Worm (Caenorhabditis elegans) whole organism, young adult: ENCODE results near the gene F32D8.7.

Experiments
- B0019.2 ChIP-seq: fragments of 200-800 bp; sonication (Bioruptor generic); conservative IDR thresholded peaks from 2 replicates; pipeline ENCODE4 v1.3.6; 2022; ENCODE audit warnings: missing genetic modification reagents, missing genetic modification characterization, missing compliant biosample characterization
- B0035.1 ChIP-seq: sonication (generic microtip); optimal IDR thresholded peaks from 2 replicates; lab custom pipeline; 2016; ENCODE audit warnings: missing genetic modification characterization, mild to moderate bottlenecking, missing compliant biosample characterization, missing genotype, missing genetic modification reagents
- B0261.1 ChIP-seq: sonication (generic microtip); optimal IDR thresholded peaks from 2 replicates; lab custom pipeline; 2016; ENCODE audit warnings: mild to moderate bottlenecking, missing genetic modification characterization, moderate library complexity, missing compliant biosample characterization
- B0336.3 ChIP-seq: fragments of 200-800 bp; sonication (Bioruptor generic); IDR thresholded peaks from 2 replicates; pipeline ENCODE4 v1.3.6; 2022; ENCODE audit warnings: missing genetic modification characterization, missing compliant biosample characterization
- D2030.7 ChIP-seq: fragments of 200-800 bp; sonication (Bioruptor generic); IDR thresholded peaks from 2 replicates; pipeline ENCODE4 v1.3.6; 2022; ENCODE audit warnings: missing genetic modification reagents, missing genetic modification characterization, missing compliant biosample characterization
- F22D6.2 ChIP-seq: sonication (generic microtip); optimal IDR thresholded peaks from 2 replicates; lab custom pipeline; 2016; ENCODE audit warnings: mild to moderate bottlenecking, missing genetic modification characterization, missing compliant biosample characterization
- F55B11.4 ChIP-seq: sonication (generic microtip); optimal IDR thresholded peaks from 2 replicates; lab custom pipeline; 2016; ENCODE audit warnings: missing compliant biosample characterization, missing genetic modification characterization, borderline replicate concordance; ENCODE audit not compliant: insufficient read depth
- F57A8.1 ChIP-seq: fragments of 200-800 bp; sonication (Bioruptor generic); optimal IDR thresholded peaks from 2 replicates; lab custom pipeline; 2018; ENCODE audit warnings: mild to moderate bottlenecking, missing genetic modification characterization, moderate library complexity, missing compliant biosample characterization
- T07F8.4 ChIP-seq: sonication (generic microtip); optimal IDR thresholded peaks from 2 replicates; lab custom pipeline; 2016; ENCODE audit warnings: mild to moderate bottlenecking, missing genetic modification characterization, moderate library complexity, missing compliant biosample characterization
- T26A5.8 ChIP-seq: sonication (generic microtip); optimal IDR thresholded peaks from 2 replicates; lab custom pipeline; 2016; ENCODE audit warnings: missing genetic modification characterization, missing compliant biosample characterization
- Y53G8AR.9 ChIP-seq: fragments of 200-800 bp; sonication (Bioruptor generic); conservative IDR thresholded peaks from 2 replicates; pipeline ENCODE4 v1.3.6; 2022; ENCODE audit warnings: missing genetic modification reagents, missing genetic modification characterization, missing compliant biosample characterization
- attf-3 ChIP-seq: fragments of 200-800 bp; sonication (Bioruptor generic); conservative IDR thresholded peaks from 2 replicates; pipeline ENCODE4 v1.3.6; 2022; ENCODE audit warnings: missing genetic modification reagents, missing genetic modification characterization, missing compliant biosample characterization
- attf-5 ChIP-seq: fragments of 200-800 bp; sonication (Bioruptor generic); optimal IDR thresholded peaks from 2 replicates; lab custom pipeline; 2018; ENCODE audit warnings: mild to moderate bottlenecking, missing genetic modification characterization, missing compliant biosample characterization
- attf-6 ChIP-seq: fragments of 200-800 bp; sonication (Bioruptor generic); IDR thresholded peaks from 2 replicates; pipeline ENCODE4 v1.3.6; 2022; ENCODE audit warnings: missing genetic modification reagents, missing genetic modification characterization, missing compliant biosample characterization
- bed-1 ChIP-seq: fragments of 200-800 bp; sonication (Bioruptor generic); IDR thresholded peaks from 2 replicates; pipeline ENCODE4 v1.3.6; 2022; ENCODE audit warnings: missing genetic modification reagents, missing genetic modification characterization, missing compliant biosample characterization
- cebp-2 ChIP-seq: fragments of 200-800 bp; sonication (Bioruptor generic); IDR thresholded peaks from 2 replicates; pipeline ENCODE4 v1.3.6; 2022; ENCODE audit warnings: missing genetic modification characterization, missing compliant biosample characterization
- ceh-27 ChIP-seq: fragments of 200-800 bp; sonication (Bioruptor generic); optimal IDR thresholded peaks from 2 replicates; lab custom pipeline; 2018; ENCODE audit warnings: mild to moderate bottlenecking, missing genetic modification characterization, moderate library complexity, missing compliant biosample characterization
- ceh-40 ChIP-seq: fragments of 200-800 bp; sonication (Bioruptor generic); IDR thresholded peaks from 2 replicates; pipeline ENCODE4 v1.3.6; 2022; ENCODE audit warnings: missing genetic modification characterization, missing compliant biosample characterization
- ceh-79 ChIP-seq: sonication (generic microtip); optimal IDR thresholded peaks from 2 replicates; lab custom pipeline; 2017; ENCODE audit warnings: mild to moderate bottlenecking, missing genetic modification characterization, missing compliant biosample characterization
- dpff-1 ChIP-seq: sonication (generic microtip); optimal IDR thresholded peaks from 2 replicates; lab custom pipeline; 2017; ENCODE audit warnings: mild to moderate bottlenecking, missing genetic modification characterization, missing compliant biosample characterization
- dpl-1 ChIP-seq: fragments of 150-350 bp; optimal IDR thresholded peaks from 2 replicates; lab custom pipeline; 2014; ENCODE audit warnings: missing biosample characterization, missing genetic modification reagents, missing genetic modification characterization
- efl-1 ChIP-seq: fragments of 150-350 bp; optimal IDR thresholded peaks from 2 replicates; lab custom pipeline; 2014; ENCODE audit warnings: missing biosample characterization, missing genetic modification reagents, missing genetic modification characterization
- egl-44 ChIP-seq: fragments of 200-800 bp; sonication (Bioruptor generic); IDR thresholded peaks from 2 replicates; pipeline ENCODE4 v1.3.6; 2022; ENCODE audit warnings: missing genetic modification reagents, missing genetic modification characterization, missing compliant biosample characterization
- egrh-3 ChIP-seq: fragments of 200-800 bp; sonication (Bioruptor generic); IDR thresholded peaks from 2 replicates; pipeline ENCODE4 v1.3.6; 2022; ENCODE audit warnings: missing genetic modification reagents, missing genetic modification characterization, missing compliant biosample characterization
- ets-4 ChIP-seq: fragments of 200-800 bp; sonication (Bioruptor generic); optimal IDR thresholded peaks from 2 replicates; lab custom pipeline; 2018; ENCODE audit warnings: mild to moderate bottlenecking, missing genetic modification characterization, missing compliant biosample characterization
- him-1 ChIP-seq: sonication (generic microtip); optimal IDR thresholded peaks from 2 replicates; lab custom pipeline; 2016; ENCODE audit warnings: missing genotype, missing genetic modification reagents, missing genetic modification characterization, missing compliant biosample characterization
- hlh-12 ChIP-seq: sonication (generic microtip); optimal IDR thresholded peaks from 2 replicates; lab custom pipeline; 2016; ENCODE audit warnings: missing genetic modification characterization, missing compliant biosample characterization
- lag-1 ChIP-seq: fragments of 200-800 bp; sonication (Bioruptor generic); IDR thresholded peaks from 2 replicates; pipeline ENCODE4 v1.3.6; 2022; ENCODE audit warnings: missing genetic modification reagents, missing genetic modification characterization, missing compliant biosample characterization
- lin-40 ChIP-seq: sonication (generic microtip); optimal IDR thresholded peaks from 2 replicates; lab custom pipeline; 2016; ENCODE audit warnings: missing genetic modification characterization, mild to moderate bottlenecking, missing compliant biosample characterization, missing genotype, missing genetic modification reagents
- lin-54 ChIP-seq: fragments of 200-800 bp; sonication (Bioruptor generic); optimal IDR thresholded peaks from 2 replicates; lab custom pipeline; 2018; ENCODE audit warnings: mild to moderate bottlenecking, missing genetic modification characterization, missing compliant biosample characterization
- madf-6 ChIP-seq: fragments of 200-800 bp; sonication (Bioruptor generic); IDR thresholded peaks from 2 replicates; pipeline ENCODE4 v1.3.6; 2022; ENCODE audit warnings: missing genetic modification reagents, missing genetic modification characterization, missing compliant biosample characterization
- madf-8 ChIP-seq: fragments of 200-800 bp; sonication (Bioruptor generic); conservative IDR thresholded peaks from 2 replicates; pipeline ENCODE4 v1.3.6; 2022; ENCODE audit warnings: missing genetic modification reagents, missing genetic modification characterization, missing compliant biosample characterization
- mes-4 ChIP-seq: sonication (generic microtip); optimal IDR thresholded peaks from 2 replicates; lab custom pipeline; 2016; ENCODE audit warnings: missing genotype, missing genetic modification characterization, missing compliant biosample characterization
- mxl-1 ChIP-seq: sonication (generic microtip); optimal IDR thresholded peaks from 2 replicates; lab custom pipeline; 2016; ENCODE audit warnings: missing genetic modification characterization, missing compliant biosample characterization
- nfya-2 ChIP-seq: fragments of 200-800 bp; sonication (Bioruptor generic); IDR thresholded peaks from 2 replicates; pipeline ENCODE4 v1.3.6; 2022; ENCODE audit warnings: missing genetic modification reagents, missing genetic modification characterization, missing compliant biosample characterization
- nfyb-1 ChIP-seq: fragments of 200-800 bp; sonication (Bioruptor generic); IDR thresholded peaks from 2 replicates; pipeline ENCODE4 v1.3.6; 2022; ENCODE audit warnings: missing genetic modification reagents, missing genetic modification characterization, missing compliant biosample characterization
- nhr-120 ChIP-seq: fragments of 200-800 bp; sonication (Bioruptor generic); IDR thresholded peaks from 2 replicates; pipeline ENCODE4 v1.3.6; 2022; ENCODE audit warnings: missing genetic modification characterization, missing compliant biosample characterization
- nhr-179 ChIP-seq: sonication (generic microtip); optimal IDR thresholded peaks from 2 replicates; lab custom pipeline; 2016; ENCODE audit warnings: mild to moderate bottlenecking, missing genetic modification characterization, missing compliant biosample characterization
- nhr-80 ChIP-seq: sonication (generic microtip); optimal IDR thresholded peaks from 2 replicates; lab custom pipeline; 2016; ENCODE audit warnings: missing genetic modification characterization, missing compliant biosample characterization
- rcor-1 ChIP-seq: fragments of 200-800 bp; sonication (Bioruptor generic); IDR thresholded peaks from 2 replicates; pipeline ENCODE4 v1.3.6; 2022; ENCODE audit warnings: missing genetic modification reagents, missing genetic modification characterization, missing compliant biosample characterization
- rec-8 ChIP-seq, 2 experiments: sonication (generic microtip); optimal IDR thresholded peaks; 2 replicates each; lab custom pipeline; 2016; ENCODE audit warnings: mild to moderate bottlenecking in 2 of 2, missing genetic modification characterization in 2 of 2, missing genetic modification reagents in 2 of 2, missing genotype in 2 of 2, missing biosample characterization in 1 of 2, missing compliant biosample characterization in 1 of 2, moderate library complexity in 1 of 2
- snpc-1.3 ChIP-seq: sonication (generic microtip); optimal IDR thresholded peaks from 2 replicates; lab custom pipeline; 2017; ENCODE audit warnings: missing genetic modification characterization, mild to moderate bottlenecking, missing compliant biosample characterization, antibody characterized with exemption, moderate library complexity, missing genotype, missing genetic modification reagents; ENCODE audit not compliant: insufficient read depth
- snpc-3.4 ChIP-seq: sonication (generic microtip); optimal IDR thresholded peaks from 2 replicates; lab custom pipeline; 2017; ENCODE audit warnings: missing genetic modification characterization, mild to moderate bottlenecking, missing compliant biosample characterization, antibody characterized with exemption, moderate library complexity, missing genotype, missing genetic modification reagents
- unc-130 ChIP-seq: sonication (generic microtip); optimal IDR thresholded peaks from 2 replicates; lab custom pipeline; 2016; ENCODE audit warnings: missing genetic modification reagents, missing genetic modification characterization, missing compliant biosample characterization
- xnd-1 ChIP-seq: sonication (generic microtip); optimal IDR thresholded peaks from 2 replicates; lab custom pipeline; 2016; ENCODE audit warnings: missing genotype, missing genetic modification reagents, missing genetic modification characterization, missing compliant biosample characterization
- zim-3 ChIP-seq: sonication (generic microtip); optimal IDR thresholded peaks from 2 replicates; lab custom pipeline; 2017; ENCODE audit warnings: mild to moderate bottlenecking, missing genetic modification characterization, moderate library complexity, missing compliant biosample characterization
- ztf-22 ChIP-seq: fragments of 200-800 bp; sonication (Bioruptor generic); optimal IDR thresholded peaks from 2 replicates; lab custom pipeline; 2018; ENCODE audit warnings: mild to moderate bottlenecking, missing genetic modification characterization, moderate library complexity, missing compliant biosample characterization
- ztf-25 ChIP-seq: fragments of 200-800 bp; sonication (Bioruptor generic); IDR thresholded peaks from 2 replicates; pipeline ENCODE4 v1.3.6; 2022; ENCODE audit warnings: missing genetic modification reagents, missing genetic modification characterization, missing compliant biosample characterization
- ztf-28 ChIP-seq: fragments of 200-800 bp; sonication (Bioruptor generic); IDR thresholded peaks from 2 replicates; pipeline ENCODE4 v1.3.6; 2022; ENCODE audit warnings: missing genetic modification reagents, missing genetic modification characterization, missing compliant biosample characterization

F32D8.7 gene

DNA sequence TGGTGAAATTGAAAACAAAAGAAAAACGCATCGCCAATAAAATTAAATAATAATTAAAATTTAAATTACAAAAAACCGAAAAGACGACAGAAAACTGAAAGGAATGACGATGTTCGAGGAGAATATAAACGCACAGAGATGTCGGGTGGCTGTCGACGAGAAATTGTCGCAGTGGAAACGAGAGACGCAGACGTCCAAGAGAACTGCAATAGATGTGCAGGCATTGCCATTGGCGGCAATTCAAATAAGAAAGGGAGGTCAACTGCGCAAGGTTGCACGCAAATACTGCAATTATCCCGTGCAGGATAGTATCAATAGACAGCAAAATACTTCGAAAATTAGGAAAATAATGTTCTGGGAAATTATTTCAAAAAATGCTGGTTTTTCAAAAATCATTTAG is 1.1 kb upstream of the F32D8.7 start (continued):
- TF ChIP-seq him-1 (tag; lab: Kevin White, UChicago) (peak; percentile 95), rec-8 (tag; optimal IDR thresholded peaks at IDR 0.05; lab: Kevin White, UChicago) (peak; percentile 73 to 77), B0336.3 (GFP tag; lab: Robert Waterston, UW) (peak; percentile 97), cebp-2 (GFP tag; lab: Robert Waterston, UW) (peak; percentile 89; the same call in 1 of the 2 replicates), ceh-79 (tag; lab: Kevin White, UChicago) (peak; percentile 91), ztf-25 (no peak), egrh-3 (GFP tag; lab: Robert Waterston, UW) (peak; percentile 73), mxl-1 (no peak), B0035.1 (peak; percentile 86), ztf-22 (GFP tag; lab: Kevin White, UChicago) (peak; percentile 98), bed-1 (GFP tag; lab: Robert Waterston, UW) (peak; percentile 95), xnd-1 (tag; lab: Kevin White, UChicago) (peak; percentile 78), D2030.7 (peak; percentile 95), dpl-1 (GFP tag; lab: Kevin White, UChicago) (peak; percentile 99), hlh-12 (tag; lab: Kevin White, UChicago) (no peak), nhr-179 (no peak), attf-5 (peak; percentile 100), lag-1 (no peak), dpff-1 (tag; lab: Kevin White, UChicago) (peak; percentile 84), unc-130 (GFP tag; lab: Kevin White, UChicago) (peak; percentile 96), egl-44 (GFP tag; lab: Robert Waterston, UW) (peak; percentile 70; the same call in 1 of the 2 replicates), T26A5.8 (tag; lab: Kevin White, UChicago) (peak; percentile 38), efl-1 (GFP tag; lab: Kevin White, UChicago) (peak; percentile 98), lin-40 (tag; lab: Kevin White, UChicago) (peak; percentile 98), nfyb-1 (GFP tag; lab: Robert Waterston, UW) (peak; percentile 98), attf-3 (peak; percentile 83), nhr-120 (GFP tag; lab: Robert Waterston, UW) (0 out of 2 replicates have a peak, but pooled peaks have one; percentile 69), ceh-27 (GFP tag; lab: Kevin White, UChicago) (peak; percentile 98), ztf-28 (peak; percentile 93), Y53G8AR.9 (GFP tag; lab: Robert Waterston, UW) (peak; percentile 98), B0261.1 (tag; lab: Kevin White, UChicago) (peak; percentile 33), madf-8 (GFP tag; lab: Robert Waterston, UW) (peak; percentile 80), zim-3 (peak; percentile 94), attf-6 (GFP tag; lab: Robert Waterston, UW) (peak; percentile 89), snpc-1.3 (tag; lab: Kevin White, UChicago) (peak; percentile 80), lin-54 (peak; percentile 100), T07F8.4 (tag; lab: Kevin White, UChicago) (peak; percentile 81), B0019.2 (GFP tag; lab: Robert Waterston, UW) (peak; percentile 87), nhr-80 (tag; lab: Kevin White, UChicago) (peak; percentile 99), madf-6 (GFP tag; lab: Robert Waterston, UW) (peak; percentile 94), nfya-2 (peak; percentile 97), F22D6.2 (peak; percentile 91), rcor-1 (GFP tag; lab: Robert Waterston, UW) (peak; percentile 96), ceh-40 (GFP tag; lab: Robert Waterston, UW) (peak; percentile 87), mes-4 (tag; lab: Kevin White, UChicago) (peak; percentile 14), F57A8.1 (no peak), ets-4 (GFP tag; lab: Kevin White, UChicago) (peak; percentile 96), F55B11.4 (tag; lab: Kevin White, UChicago) (no peak), snpc-3.4 (tag; lab: Kevin White, UChicago) (peak; percentile 92)
